Fruit fly (Drosophila melanogaster): ENCODE measurements around the gene Hsp27.

Gene Hsp27

dm6 chr3L:9384445-9385079 lies 699 bp downstream of the Hsp27 start:
- no peak for TF ChIP-seq noc (tag; optimal IDR thresholded peaks at IDR 0.05)

- TF ChIP-seq noc (tag; optimal IDR thresholded peaks at IDR 0.05) = no peak
These were observed 7.6 kb downstream of the Hsp27 start for dm6 chr3L:9391340-9391980.

dm6 chr3L:9396038-9396437 lies 12.2 kb downstream of the Hsp27 start:
- no peak for TF ChIP-seq noc (tag; optimal IDR thresholded peaks at IDR 0.05)

DNA sequence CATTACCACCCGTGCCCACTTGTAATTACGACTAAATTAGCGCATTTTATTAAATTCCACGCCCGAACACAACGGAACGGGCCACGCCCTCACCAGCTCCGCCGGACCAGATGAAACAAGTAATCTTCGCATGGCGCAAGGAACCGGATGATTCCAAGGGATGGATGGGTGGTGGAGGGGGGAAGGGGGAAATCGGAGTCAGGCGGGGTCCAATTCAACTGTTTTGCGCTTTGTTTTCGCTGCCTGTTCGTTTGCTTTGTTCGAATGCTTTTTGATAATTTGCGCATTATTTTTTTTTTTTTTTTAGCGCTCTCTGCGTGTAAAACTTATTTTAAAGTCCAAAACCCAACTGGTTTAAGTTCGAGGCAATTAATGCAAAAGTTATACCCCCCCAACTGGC lies 12.8 kb downstream of the Hsp27 start:
- TF ChIP-seq noc (tag; optimal IDR thresholded peaks at IDR 0.05) = no peak

DNA sequence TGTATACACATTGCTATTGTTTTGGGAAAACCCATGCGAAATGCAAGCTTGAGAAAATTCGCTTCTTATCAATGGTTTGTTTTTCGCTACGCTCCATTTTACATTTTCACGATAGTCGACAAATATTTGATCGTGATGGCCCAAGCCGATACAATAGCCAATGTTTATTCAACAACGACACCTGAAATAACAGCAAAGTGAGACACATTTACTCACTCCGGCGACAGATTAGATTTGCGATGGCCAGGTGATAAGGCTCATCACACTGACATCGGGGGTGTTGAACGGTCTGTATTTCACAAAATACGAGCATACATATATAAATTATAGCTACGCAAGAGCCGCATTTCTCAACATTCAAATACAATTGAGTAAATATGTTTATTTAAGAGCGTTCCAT lies 13.3 kb downstream of the Hsp27 start:
- TF ChIP-seq noc (tag; optimal IDR thresholded peaks at IDR 0.05) = peak; percentile 89

dm6 chr3L:9398028-9398427 lies 14.2 kb downstream of the Hsp27 start:
- TF ChIP-seq noc (tag; optimal IDR thresholded peaks at IDR 0.05) = no peak

DNA sequence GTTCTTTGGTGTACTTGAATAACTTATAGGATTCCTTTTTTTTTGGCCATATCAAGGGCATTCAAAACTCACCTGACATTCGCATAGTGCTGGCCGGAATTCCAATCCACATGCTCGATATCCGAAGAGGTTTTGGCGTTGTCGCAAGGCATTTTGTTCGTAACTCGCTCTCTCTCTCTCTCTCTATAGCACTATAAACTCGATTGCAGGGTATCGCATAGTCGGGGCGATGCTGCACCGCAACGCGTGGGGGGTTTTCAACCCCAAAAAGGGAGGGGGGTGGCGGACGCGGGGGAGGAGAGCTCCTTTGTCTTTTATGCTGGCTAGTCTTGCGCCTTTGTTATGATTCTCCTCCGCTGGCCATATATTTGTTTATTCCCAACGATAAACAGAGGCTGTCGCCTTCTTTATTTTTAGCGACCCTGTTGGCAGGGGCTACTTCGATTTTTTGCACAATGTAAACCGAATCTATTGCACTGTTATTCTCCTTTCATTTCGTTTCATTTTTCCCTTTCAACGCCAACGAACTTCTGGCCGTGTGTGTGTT lies 14.6 kb downstream of the Hsp27 start:
- TF ChIP-seq noc (tag; optimal IDR thresholded peaks at IDR 0.05) = no peak

- peak; percentile 16 for TF ChIP-seq noc (tag; optimal IDR thresholded peaks at IDR 0.05)
These were observed 15.3 kb downstream of the Hsp27 start, which contains the start of gene CG4080 for dm6 chr3L:9399013-9399750. CG4080 (minus strand) TSS chr3L:9399227.

DNA sequence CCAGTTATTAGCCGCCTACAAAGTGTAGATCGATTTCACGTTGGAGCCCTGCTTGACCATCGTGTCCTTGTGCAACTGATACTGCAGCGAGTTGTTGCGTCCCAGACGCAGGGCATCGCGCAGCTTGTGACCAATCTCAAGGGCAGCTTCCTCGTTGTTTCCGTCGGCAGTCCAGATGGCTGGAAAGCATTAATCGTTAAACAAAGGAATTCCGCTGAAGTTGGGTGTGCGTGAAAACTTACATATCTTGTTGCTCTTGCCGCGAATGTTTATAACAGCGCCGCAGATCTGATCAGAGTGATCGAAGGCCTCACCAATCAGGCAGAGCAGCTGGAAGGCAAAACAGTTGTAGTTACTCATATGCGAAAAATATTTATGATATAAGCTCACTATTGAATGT lies 16.0 kb downstream of the Hsp27 start:
- no peak for TF ChIP-seq noc (tag; optimal IDR thresholded peaks at IDR 0.05)

- no peak for TF ChIP-seq noc (tag; optimal IDR thresholded peaks at IDR 0.05)
These were observed 17.0 kb downstream of the Hsp27 start for dm6 chr3L:9400697-9401353.

dm6 chr3L:9401354-9402156 lies 17.7 kb downstream of the Hsp27 start:
- no peak for TF ChIP-seq noc (tag; optimal IDR thresholded peaks at IDR 0.05)

dm6 chr3L:9402157-9402890 lies 18.5 kb downstream of the Hsp27 start, which contains the start of gene eIF4E1:
eIF4E1 (minus strand) TSS chr3L:9402460.
- no peak for TF ChIP-seq noc (tag; optimal IDR thresholded peaks at IDR 0.05)

dm6 chr3L:9404497-9404896 lies 20.6 kb downstream of the Hsp27 start, which contains the start of gene Cpr67B:
Cpr67B (plus strand) TSS chr3L:9404797.
- TF ChIP-seq noc (tag; optimal IDR thresholded peaks at IDR 0.05) = no peak

DNA sequence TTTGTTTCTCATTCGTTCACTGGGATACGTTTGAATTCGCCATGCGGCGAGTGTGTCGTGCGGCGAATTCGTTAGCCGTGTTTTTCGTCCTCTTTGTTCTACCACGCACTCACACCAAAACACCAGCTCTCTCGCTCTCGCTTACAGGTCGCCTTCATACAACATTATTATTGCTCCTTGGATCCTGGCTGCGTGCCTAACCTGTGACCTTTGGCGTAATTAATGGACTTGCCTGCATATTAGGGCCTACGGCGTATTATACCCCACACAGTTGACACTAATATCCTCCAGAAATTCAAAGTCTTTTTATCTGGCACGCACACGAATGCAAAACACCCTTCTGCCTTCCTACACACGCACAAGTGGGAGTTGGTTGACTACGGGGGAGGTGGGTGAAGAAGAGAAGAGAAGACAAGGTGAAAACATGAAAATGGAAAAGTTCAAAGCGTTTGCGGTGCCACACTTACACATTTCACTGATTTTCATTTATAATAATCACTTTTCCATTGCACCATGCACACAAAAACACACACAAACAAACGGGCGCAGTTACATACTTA lies 26.2 kb downstream of the Hsp27 start:
- TF ChIP-seq noc (tag; optimal IDR thresholded peaks at IDR 0.05) = no peak

Data from whole organism, larva.